Worm (Caenorhabditis elegans): ENCODE data around the gene gon-1.
A peak's percentile ranks its signal among the peaks of the same experiment; 100 is the strongest.

The gon-1 gene

ce11 chrIV:9969081-9969480 is 15.8 kb upstream of the gon-1 start, which contains the start of the genes kin-5 and C47E12.11:
kin-5 (minus strand) TSS chrIV:9969181.
C47E12.11 (plus strand) TSS chrIV:9969400.
- TF ChIP-seq unc-42 (tag; optimal IDR thresholded peaks at IDR 0.05), result no peak
- no peak for TF ChIP-seq ceh-24 (tag; optimal IDR thresholded peaks at IDR 0.05)
- no peak for TF ChIP-seq nhr-11 (tag; optimal IDR thresholded peaks at IDR 0.05)
- TF ChIP-seq rnt-1 (tag; optimal IDR thresholded peaks at IDR 0.05), result no peak
- TF ChIP-seq K02D7.2 (tag; optimal IDR thresholded peaks at IDR 0.05), result no peak
- no peak for TF ChIP-seq mec-3 (tag; optimal IDR thresholded peaks at IDR 0.05; ENCODE audit: borderline replicate concordance)
- TF ChIP-seq hlh-8 (tag; optimal IDR thresholded peaks at IDR 0.05), result no peak
- no peak for TF ChIP-seq madf-2 (tag; optimal IDR thresholded peaks at IDR 0.05)
- no peak for TF ChIP-seq K09A11.1 (tag; optimal IDR thresholded peaks at IDR 0.05; ENCODE audit: insufficient read depth)
- TF ChIP-seq elt-4 (tag; optimal IDR thresholded peaks at IDR 0.05), result no peak
- TF ChIP-seq ama-1 (optimal IDR thresholded peaks at IDR 0.05), result no peak
- no peak for TF ChIP-seq lin-11 (tag; optimal IDR thresholded peaks at IDR 0.05)
- no peak for TF ChIP-seq Y22D7AL.16 (tag; optimal IDR thresholded peaks at IDR 0.05)
- no peak for TF ChIP-seq ceh-31 (tag; optimal IDR thresholded peaks at IDR 0.05)

DNA sequence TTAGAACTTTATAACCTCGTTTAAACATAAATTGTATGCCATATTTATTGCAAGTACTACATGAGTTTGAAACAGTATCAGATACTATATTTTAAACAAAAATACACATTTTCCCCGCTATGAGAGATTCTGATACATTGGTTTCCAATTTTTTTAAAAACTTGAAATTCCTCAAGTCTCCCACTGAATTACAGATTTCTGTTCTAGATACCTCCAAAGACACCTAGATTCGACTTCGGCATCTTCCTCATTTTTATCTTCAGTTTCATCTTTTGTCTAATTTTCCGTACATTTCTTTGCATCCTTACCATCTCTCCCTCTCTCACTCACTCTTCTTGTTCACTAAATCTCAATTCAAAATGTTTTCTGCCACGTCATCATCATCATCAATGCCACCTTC is 10.7 kb upstream of the gon-1 start, which contains the start of gene T13H10.2:
TSS of gene T13H10.2 (plus strand) at position 301 of the 400 bp plus-strand sequence.
- TF ChIP-seq nfya-1 (tag; optimal IDR thresholded peaks at IDR 0.05) (no peak), nhr-232 (tag; optimal IDR thresholded peaks at IDR 0.05) (no peak), pros-1 (tag; optimal IDR thresholded peaks at IDR 0.05) (no peak), ceh-30 (tag; optimal IDR thresholded peaks at IDR 0.05) (no peak)

DNA sequence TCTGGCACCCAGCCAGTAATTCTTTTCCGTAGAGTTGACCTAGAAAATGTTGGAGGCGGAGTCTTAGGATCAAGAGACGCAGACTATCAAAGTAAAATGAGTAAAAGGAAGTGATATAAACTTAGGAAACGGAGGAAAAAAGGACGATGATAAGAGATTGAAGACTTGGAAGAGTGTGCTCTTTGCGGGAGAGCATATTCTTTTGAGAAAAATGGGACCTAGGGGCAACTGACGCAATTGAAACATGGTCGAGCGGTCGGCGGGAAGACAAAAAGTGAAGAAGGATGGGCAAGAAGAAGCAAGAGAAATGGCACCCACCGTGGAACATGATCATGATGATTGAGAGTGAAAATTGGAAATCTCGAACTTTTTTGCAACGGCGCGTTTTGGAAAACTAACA is 5.2 kb downstream of the gon-1 start:
- TF ChIP-seq hlh-13 (GFP tag; optimal IDR thresholded peaks at IDR 0.05) (no peak), ceh-18 (tag; optimal IDR thresholded peaks at IDR 0.05) (peak; percentile 40)

DNA sequence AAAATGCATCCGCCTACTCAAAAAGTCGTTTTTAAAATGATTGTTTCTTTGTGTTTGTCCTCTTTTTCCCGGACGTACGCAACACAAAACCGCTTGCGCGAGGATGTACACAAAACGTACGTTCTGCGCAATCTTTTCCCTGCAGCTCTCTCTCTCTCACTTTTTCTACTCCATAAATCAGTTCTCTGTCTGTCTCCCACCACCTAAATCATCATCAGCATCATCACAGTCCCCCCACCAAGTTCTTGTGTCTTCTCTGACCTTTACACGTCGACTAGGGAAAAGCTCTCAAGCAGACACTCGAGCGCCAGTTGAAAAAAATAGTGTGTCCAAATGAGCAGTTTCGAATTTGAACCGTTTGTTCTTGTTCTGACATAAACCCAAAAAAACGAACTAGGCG is 9.0 kb downstream of the gon-1 start:
- TF ChIP-seq hlh-8 (tag; optimal IDR thresholded peaks at IDR 0.05), result no peak
- no peak for TF ChIP-seq npax-4 (tag; optimal IDR thresholded peaks at IDR 0.05)
- TF ChIP-seq unc-86 (tag; optimal IDR thresholded peaks at IDR 0.05), result no peak
- no peak for TF ChIP-seq F13H6.1 (tag; optimal IDR thresholded peaks at IDR 0.05)

DNA sequence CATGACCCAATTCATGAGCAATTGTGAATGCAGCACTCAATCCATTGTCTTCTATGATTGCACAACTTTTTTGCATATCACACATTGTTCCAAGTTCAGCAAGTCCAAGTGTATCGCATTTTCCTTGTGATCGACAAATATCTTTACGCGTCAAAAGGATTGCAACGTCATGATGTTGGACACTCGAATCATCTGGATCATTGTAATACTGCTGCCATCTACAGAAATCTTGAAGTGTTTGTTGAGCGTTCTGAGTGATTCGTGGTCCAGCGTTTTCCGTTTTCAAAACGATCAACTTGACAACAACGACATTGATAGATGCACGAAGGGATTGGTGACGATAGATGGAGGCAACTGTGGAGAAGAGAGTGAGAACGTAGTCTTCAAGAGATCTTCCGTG is 10.0 kb downstream of the gon-1 start:
- TF ChIP-seq lin-11 (tag; optimal IDR thresholded peaks at IDR 0.05) (no peak), che-1 (tag; optimal IDR thresholded peaks at IDR 0.05) (no peak), tbx-2 (tag; optimal IDR thresholded peaks at IDR 0.05) (no peak), hlh-6 (tag; optimal IDR thresholded peaks at IDR 0.05) (no peak), odd-2 (tag; optimal IDR thresholded peaks at IDR 0.05) (no peak), rnt-1 (tag; optimal IDR thresholded peaks at IDR 0.05) (no peak), ceh-24 (tag; optimal IDR thresholded peaks at IDR 0.05) (no peak), pag-3 (tag; optimal IDR thresholded peaks at IDR 0.05; ENCODE audit: borderline replicate concordance) (no peak), ceh-48 (tag; optimal IDR thresholded peaks at IDR 0.05) (no peak), ceh-31 (tag; optimal IDR thresholded peaks at IDR 0.05) (no peak), Y22D7AL.16 (tag; optimal IDR thresholded peaks at IDR 0.05) (no peak), nhr-232 (tag; optimal IDR thresholded peaks at IDR 0.05) (no peak), T23F11.4 (GFP tag; optimal IDR thresholded peaks at IDR 0.05) (no peak), madf-2 (tag; optimal IDR thresholded peaks at IDR 0.05) (no peak), elt-4 (tag; optimal IDR thresholded peaks at IDR 0.05) (no peak), ttx-3 (tag; optimal IDR thresholded peaks at IDR 0.05) (no peak), tbx-7 (tag; optimal IDR thresholded peaks at IDR 0.05) (no peak), zip-5 (tag; optimal IDR thresholded peaks at IDR 0.05) (no peak), unc-3 (GFP tag; conservative IDR thresholded peaks at IDR 0.05) (no peak), unc-3 (tag; optimal IDR thresholded peaks at IDR 0.05) (no peak), nfya-1 (tag; optimal IDR thresholded peaks at IDR 0.05) (no peak)

All from whole organism, late embryonic.